Fruit fly (Drosophila melanogaster): ENCODE measurements around the gene CG13712.

Gene CG13712

dm6 chr3L:4747119-4747851 is 37.6 kb upstream of the CG13712 start (continued):
- TF ChIP-seq row (GFP tag; IDR thresholded peaks at IDR 0.05) (peak; percentile 19; the same call in 1 of the 3 replicates), dmrt99B (tag; optimal IDR thresholded peaks at IDR 0.05) (peak; percentile 16), CG4617 (GFP tag; optimal IDR thresholded peaks at IDR 0.05; ENCODE audit: borderline replicate concordance) (no peak), Adf1 (GFP tag; IDR thresholded peaks at IDR 0.05) (peak; percentile 23; the same call in 1 of the 2 replicates), CG6272 (GFP tag; IDR thresholded peaks at IDR 0.05) (0 out of 2 replicates have a peak, but pooled peaks have one; percentile 14), CG10321 (GFP tag; IDR thresholded peaks at IDR 0.05) (0 out of 2 replicates have a peak, but pooled peaks have one; percentile 26), CG9215 (GFP tag; IDR thresholded peaks at IDR 0.05) (no peak), chinmo (GFP tag; IDR thresholded peaks at IDR 0.05; ENCODE audit: partially characterized antibody) (peak; percentile 69; the same call in 1 of the 4 replicates), CG6175 (GFP tag; IDR thresholded peaks at IDR 0.05) (peak; percentile 68; the same call in 1 of the 3 replicates), sr (GFP tag; IDR thresholded peaks at IDR 0.05) (peak; percentile 59; the same call in 2 of the 3 replicates), Hr39 (optimal IDR thresholded peaks at IDR 0.05) (peak; percentile 48), CG12299 (tag; optimal IDR thresholded peaks at IDR 0.05) (no peak), CG2678 (tag; optimal IDR thresholded peaks at IDR 0.05) (peak; percentile 1), CG4404 (GFP tag; IDR thresholded peaks at IDR 0.05) (no peak), gsb-n (tag; optimal IDR thresholded peaks at IDR 0.05) (no peak), CG4820 (GFP tag; optimal IDR thresholded peaks at IDR 0.05) (no peak), slou (GFP tag; optimal IDR thresholded peaks at IDR 0.05) (no peak), pan (optimal IDR thresholded peaks at IDR 0.05) (no peak), pan (GFP tag; optimal IDR thresholded peaks at IDR 0.05 in 1 of 2, IDR thresholded peaks at IDR 0.05 in 1 of 2) (peak in 1 of 2 experiments; percentile 37), fru (optimal IDR thresholded peaks at IDR 0.05) (no peak), CG34422 (GFP tag; IDR thresholded peaks at IDR 0.05) (0 out of 3 replicates have a peak, but pooled peaks have one; percentile 16), CG7271 (tag; optimal IDR thresholded peaks at IDR 0.05) (no peak), CG15269 (tag; optimal IDR thresholded peaks at IDR 0.05) (peak; percentile 67)

- TF ChIP-seq chif (GFP tag; optimal IDR thresholded peaks at IDR 0.05): peak in 1 of 2 experiments; percentile 7
- TF ChIP-seq Meics (GFP tag; optimal IDR thresholded peaks at IDR 0.05): no peak
- TF ChIP-seq CG14050 (GFP tag; IDR thresholded peaks at IDR 0.05): no peak
- peak; percentile 12 for TF ChIP-seq gem (tag; optimal IDR thresholded peaks at IDR 0.05)
- no peak for TF ChIP-seq CG9797 (GFP tag; optimal IDR thresholded peaks at IDR 0.05)
- TF ChIP-seq dm (GFP tag; optimal IDR thresholded peaks at IDR 0.05): no peak
- peak; percentile 10 for TF ChIP-seq CG11504 (tag; optimal IDR thresholded peaks at IDR 0.05)
- peak; percentile 3 for TF ChIP-seq CG7839 (tag; optimal IDR thresholded peaks at IDR 0.05)
- no peak for TF ChIP-seq HLH54F (GFP tag; optimal IDR thresholded peaks at IDR 0.05)
- TF ChIP-seq nerfin-2 (GFP tag; IDR thresholded peaks at IDR 0.05; ENCODE audit: partially characterized antibody): no peak
- TF ChIP-seq phol (tag; optimal IDR thresholded peaks at IDR 0.05): peak; percentile 11
- no peak for TF ChIP-seq vvl (GFP tag; IDR thresholded peaks at IDR 0.05)
- TF ChIP-seq CG1603 (tag; optimal IDR thresholded peaks at IDR 0.05): peak; percentile 11
- peak; percentile 27; the same call in 1 of the 3 replicates for TF ChIP-seq zfh1 (GFP tag; IDR thresholded peaks at IDR 0.05)
- peak in 1 of 2 experiments; percentile 34 for TF ChIP-seq bsh (GFP tag; optimal IDR thresholded peaks at IDR 0.05)
- TF ChIP-seq Med (GFP tag): no peak
- TF ChIP-seq CG15601 (tag; optimal IDR thresholded peaks at IDR 0.05): no peak
- no peak for TF ChIP-seq exex (tag; optimal IDR thresholded peaks at IDR 0.05)
Observed at dm6 chr3L:4745143-4745542, 35.5 kb upstream of the CG13712 start.

Measured in whole organism, embryonic.